Fruit fly (Drosophila melanogaster) whole organism, embryonic: ENCODE data around the gene CG11771.

ENCODE experiments used
- Aef1 ChIP-seq: fragments of 200-800 bp; sonication (Bioruptor generic); IDR thresholded peaks from 3 replicates; pipeline ENCODE4 v1.3.6; 2022; ENCODE audit warnings: missing biosample characterization, missing genetic modification characterization
- CG10366 ChIP-seq: fragments of 200-800 bp; sonication (Bioruptor generic); IDR thresholded peaks from 2 replicates; pipeline ENCODE4 v1.3.6; 2022; ENCODE audit warnings: missing biosample characterization, missing genetic modification characterization
- CG10462 ChIP-seq: fragments of 200-800 bp; sonication (Bioruptor generic); optimal IDR thresholded peaks from 2 replicates; lab custom pipeline; 2016; ENCODE audit warnings: missing biosample characterization, missing genetic modification characterization
- CG11085 ChIP-seq: fragments of 200-800 bp; sonication (Bioruptor generic); IDR thresholded peaks from 2 replicates; pipeline ENCODE4 v1.3.6; 2022; ENCODE audit warnings: missing biosample characterization, missing genetic modification characterization
- CG11723 ChIP-seq: fragments of 200-800 bp; sonication (Bioruptor generic); optimal IDR thresholded peaks from 2 replicates; lab custom pipeline; 2017; ENCODE audit warnings: missing biosample characterization, mild to moderate bottlenecking, missing genetic modification characterization
- CG12104 ChIP-seq: fragments of 200-800 bp; sonication (Bioruptor generic); optimal IDR thresholded peaks from 3 replicates; lab custom pipeline; 2016; ENCODE audit warnings: missing biosample characterization, missing genetic modification characterization
- CG12769 ChIP-seq: fragments of 200-800 bp; sonication (Bioruptor generic); optimal IDR thresholded peaks from 2 replicates; lab custom pipeline; 2019; ENCODE audit warnings: missing biosample characterization, mild to moderate bottlenecking, missing genetic modification characterization, moderate library complexity
- CG13624 ChIP-seq: fragments of 200-800 bp; sonication (Bioruptor generic); optimal IDR thresholded peaks from 2 replicates; lab custom pipeline; 2016; ENCODE audit warnings: missing biosample characterization, missing genetic modification characterization
- CG14667 ChIP-seq: fragments of 200-800 bp; sonication (Bioruptor generic); IDR thresholded peaks from 2 replicates; pipeline ENCODE4 v1.3.6; 2022; ENCODE audit warnings: missing biosample characterization, missing genetic modification characterization
- CG1529 ChIP-seq: fragments of 200-800 bp; sonication (Bioruptor generic); optimal IDR thresholded peaks from 3 replicates; lab custom pipeline; 2018; ENCODE audit warnings: missing biosample characterization, missing genetic modification characterization
- CG17385 ChIP-seq: fragments of 200-800 bp; sonication (Bioruptor generic); optimal IDR thresholded peaks from 3 replicates; lab custom pipeline; 2018; ENCODE audit warnings: missing biosample characterization, mild to moderate bottlenecking, missing genetic modification characterization
- CG17912 ChIP-seq: fragments of 200-800 bp; sonication (Bioruptor generic); optimal IDR thresholded peaks from 2 replicates; lab custom pipeline; 2018; ENCODE audit warnings: missing biosample characterization, mild to moderate bottlenecking, missing genetic modification characterization
- CG18599 ChIP-seq: fragments of 200-800 bp; sonication (Bioruptor generic); optimal IDR thresholded peaks from 3 replicates; lab custom pipeline; 2017; ENCODE audit warnings: missing biosample characterization, missing genetic modification characterization, mild to moderate bottlenecking, moderate library complexity, missing genetic modification reagents
- CG6254 ChIP-seq: fragments of 200-800 bp; sonication (Bioruptor generic); optimal IDR thresholded peaks from 3 replicates; lab custom pipeline; 2017; ENCODE audit warnings: mild to moderate bottlenecking, missing biosample characterization, missing genetic modification reagents, missing genetic modification characterization
- CG7357 ChIP-seq: fragments of 200-800 bp; sonication (Bioruptor generic); IDR thresholded peaks from 3 replicates; pipeline ENCODE4 v1.3.6; 2022; ENCODE audit warnings: missing biosample characterization, missing genetic modification characterization
- CG7987 ChIP-seq: fragments of 200-800 bp; sonication (Bioruptor generic); optimal IDR thresholded peaks from 2 replicates; lab custom pipeline; 2018; ENCODE audit warnings: missing biosample characterization, mild to moderate bottlenecking, missing genetic modification characterization, moderate library complexity
- CG9215 ChIP-seq: fragments of 200-800 bp; sonication (Bioruptor generic); IDR thresholded peaks from 2 replicates; pipeline ENCODE4 v1.3.6; 2022; ENCODE audit warnings: missing biosample characterization, missing genetic modification characterization
- CG9797 ChIP-seq: fragments of 200-800 bp; sonication (Bioruptor generic); optimal IDR thresholded peaks from 3 replicates; lab custom pipeline; 2018; ENCODE audit warnings: missing biosample characterization, mild to moderate bottlenecking, missing genetic modification characterization
- Chrac-16 ChIP-seq: fragments of 200-800 bp; sonication (Bioruptor generic); optimal IDR thresholded peaks from 3 replicates; lab custom pipeline; 2016; ENCODE audit warnings: missing biosample characterization, missing genetic modification characterization
- CkIIα-i1 ChIP-seq: fragments of 200-800 bp; sonication (Bioruptor generic); IDR thresholded peaks from 2 replicates; pipeline ENCODE4 v1.3.6; 2022; ENCODE audit warnings: missing biosample characterization, missing genetic modification characterization
- HLH3B ChIP-seq: fragments of 200-800 bp; sonication (Bioruptor generic); IDR thresholded peaks from 2 replicates; pipeline ENCODE4 v1.3.6; 2022; ENCODE audit warnings: missing biosample characterization, missing genetic modification characterization
- Hr3 ChIP-seq: fragments of 200-800 bp; sonication (Bioruptor generic); optimal IDR thresholded peaks from 3 replicates; lab custom pipeline; 2016; ENCODE audit warnings: missing biosample characterization, missing genetic modification characterization
- Med ChIP-seq: fragments of 200-800 bp; sonication (Bioruptor generic); peaks from one replicate; lab custom pipeline; 2016; ENCODE audit warnings: missing biosample characterization, missing genetic modification characterization, mild to moderate bottlenecking, inconsistent platforms, moderate library complexity
- Nf-YB ChIP-seq: fragments of 200-800 bp; sonication (Bioruptor generic); optimal IDR thresholded peaks from 3 replicates; lab custom pipeline; 2019; ENCODE audit warnings: missing biosample characterization, mild to moderate bottlenecking, missing genetic modification characterization, moderate library complexity
- Oaz ChIP-seq: fragments of 200-800 bp; sonication (Bioruptor generic); IDR thresholded peaks from 2 replicates; pipeline ENCODE4 v1.3.6; 2022; ENCODE audit warnings: missing biosample characterization, missing genetic modification characterization
- Oli ChIP-seq: fragments of 200-800 bp; sonication (Bioruptor generic); optimal IDR thresholded peaks from 2 replicates; lab custom pipeline; 2018; ENCODE audit warnings: missing biosample characterization, mild to moderate bottlenecking, missing genetic modification characterization, moderate library complexity
- Vsx1 ChIP-seq: fragments of 200-800 bp; sonication (Bioruptor generic); optimal IDR thresholded peaks from 2 replicates; lab custom pipeline; 2017; ENCODE audit warnings: missing biosample characterization, mild to moderate bottlenecking, missing genetic modification characterization, missing genetic modification reagents
- caup ChIP-seq: fragments of 200-800 bp; sonication (Bioruptor generic); optimal IDR thresholded peaks from 3 replicates; lab custom pipeline; 2017; ENCODE audit warnings: missing biosample characterization, mild to moderate bottlenecking, missing genetic modification characterization, moderate library complexity; ENCODE audit not compliant: severe bottlenecking
- chm ChIP-seq: fragments of 200-800 bp; sonication (Bioruptor generic); IDR thresholded peaks from 2 replicates; pipeline ENCODE4 v1.3.6; 2022; ENCODE audit warnings: missing biosample characterization, missing genetic modification characterization
- crol ChIP-seq: fragments of 200-800 bp; sonication (Bioruptor generic); IDR thresholded peaks from 2 replicates; pipeline ENCODE4 v1.3.6; 2022; ENCODE audit warnings: missing biosample characterization, missing genetic modification characterization
- danr ChIP-seq: fragments of 200-800 bp; sonication (Bioruptor generic); IDR thresholded peaks from 2 replicates; pipeline ENCODE4 v1.3.6; 2022; ENCODE audit warnings: missing biosample characterization, missing genetic modification characterization
- gce ChIP-seq: fragments of 200-800 bp; sonication (Bioruptor generic); IDR thresholded peaks from 3 replicates; pipeline ENCODE4 v1.3.6; 2022; ENCODE audit warnings: missing biosample characterization, missing genetic modification characterization
- grn ChIP-seq: fragments of 200-800 bp; sonication (Bioruptor generic); optimal IDR thresholded peaks from 3 replicates; lab custom pipeline; 2017; ENCODE audit warnings: missing biosample characterization, missing genetic modification characterization
- gro ChIP-seq: fragments of 200-800 bp; sonication (Bioruptor generic); optimal IDR thresholded peaks from 2 replicates; lab custom pipeline; 2016; ENCODE audit warnings: missing biosample characterization, missing genetic modification characterization
- lbe ChIP-seq: fragments of 200-800 bp; sonication (Bioruptor generic); optimal IDR thresholded peaks from 2 replicates; lab custom pipeline; 2016; ENCODE audit warnings: missing biosample characterization, mild to moderate bottlenecking, missing genetic modification characterization
- lola ChIP-seq, 3 experiments: fragments of >200 bp in 2 of 3; fragments of 200-800 bp in 1 of 3; sonication (Bioruptor generic) in 1 of 3; optimal IDR thresholded peaks; 2 replicates each; lab custom pipeline; 2017 to 2019; ENCODE audit warnings: missing biosample characterization in 3 of 3, missing genetic modification characterization in 3 of 3, mild to moderate bottlenecking in 1 of 3, moderate library complexity in 1 of 3
- nom ChIP-seq: fragments of 200-800 bp; sonication (Bioruptor generic); optimal IDR thresholded peaks from 2 replicates; lab custom pipeline; 2017; ENCODE audit warnings: missing biosample characterization, missing genetic modification characterization, mild to moderate bottlenecking, moderate library complexity, missing genetic modification reagents
- pan ChIP-seq, 4 experiments: fragments of >200 bp in 3 of 4; fragments of 200-800 bp in 1 of 4; sonication (Bioruptor generic) in 1 of 4; optimal IDR thresholded peaks in 3 of 4; IDR thresholded peaks in 1 of 4; 2 replicates each; pipeline versions ENCODE4 v1.3.6 to Lab custom; 2017 to 2022; ENCODE audit warnings: missing biosample characterization in 2 of 4, missing genetic modification characterization in 2 of 4, mixed read lengths in 1 of 4
- peb ChIP-seq: fragments of 200-800 bp; sonication (Bioruptor generic); IDR thresholded peaks from 2 replicates; pipeline ENCODE4 v1.3.6; 2022; ENCODE audit warnings: missing biosample characterization, missing genetic modification characterization
- ranshi ChIP-seq: fragments of 200-800 bp; sonication (Bioruptor generic); IDR thresholded peaks from 2 replicates; pipeline ENCODE4 v1.3.6; 2022; ENCODE audit warnings: missing biosample characterization, missing genetic modification characterization
- sima ChIP-seq: fragments of 200-800 bp; sonication (Bioruptor generic); optimal IDR thresholded peaks from 2 replicates; lab custom pipeline; 2016; ENCODE audit warnings: missing biosample characterization, missing genetic modification characterization
- so ChIP-seq: fragments of 200-800 bp; sonication (Bioruptor generic); IDR thresholded peaks from 3 replicates; pipeline ENCODE4 v1.3.6; 2022; ENCODE audit warnings: missing biosample characterization, missing genetic modification characterization
- sqz ChIP-seq: fragments of 200-800 bp; sonication (Bioruptor generic); optimal IDR thresholded peaks from 3 replicates; lab custom pipeline; 2018; ENCODE audit warnings: missing biosample characterization, mild to moderate bottlenecking, missing genetic modification characterization
- sr ChIP-seq: fragments of 200-800 bp; sonication (Bioruptor generic); IDR thresholded peaks from 3 replicates; pipeline ENCODE4 v1.3.6; 2022; ENCODE audit warnings: missing biosample characterization, missing genetic modification characterization
- tll ChIP-seq, 2 experiments: fragments of 200-800 bp in 1 of 2; fragments of >200 bp in 1 of 2; sonication (Bioruptor generic) in 1 of 2; optimal IDR thresholded peaks; 2 replicates each; lab custom pipeline; 2017 to 2019; ENCODE audit warnings: missing biosample characterization in 2 of 2, missing genetic modification characterization in 2 of 2, mild to moderate bottlenecking in 1 of 2, moderate library complexity in 1 of 2
- vvl ChIP-seq: fragments of 200-800 bp; sonication (Bioruptor generic); IDR thresholded peaks from 2 replicates; pipeline ENCODE4 v1.3.6; 2022; ENCODE audit warnings: missing biosample characterization, missing genetic modification characterization
- wor ChIP-seq: fragments of 200-800 bp; sonication (Bioruptor generic); IDR thresholded peaks from 2 replicates; pipeline ENCODE4 v1.3.6; 2022; ENCODE audit warnings: missing biosample characterization, missing genetic modification characterization
- zen ChIP-seq: fragments of 200-800 bp; sonication (Bioruptor generic); optimal IDR thresholded peaks from 3 replicates; lab custom pipeline; 2018; ENCODE audit warnings: missing biosample characterization, mild to moderate bottlenecking, missing genetic modification characterization, moderate library complexity

Gene CG11771

DNA sequence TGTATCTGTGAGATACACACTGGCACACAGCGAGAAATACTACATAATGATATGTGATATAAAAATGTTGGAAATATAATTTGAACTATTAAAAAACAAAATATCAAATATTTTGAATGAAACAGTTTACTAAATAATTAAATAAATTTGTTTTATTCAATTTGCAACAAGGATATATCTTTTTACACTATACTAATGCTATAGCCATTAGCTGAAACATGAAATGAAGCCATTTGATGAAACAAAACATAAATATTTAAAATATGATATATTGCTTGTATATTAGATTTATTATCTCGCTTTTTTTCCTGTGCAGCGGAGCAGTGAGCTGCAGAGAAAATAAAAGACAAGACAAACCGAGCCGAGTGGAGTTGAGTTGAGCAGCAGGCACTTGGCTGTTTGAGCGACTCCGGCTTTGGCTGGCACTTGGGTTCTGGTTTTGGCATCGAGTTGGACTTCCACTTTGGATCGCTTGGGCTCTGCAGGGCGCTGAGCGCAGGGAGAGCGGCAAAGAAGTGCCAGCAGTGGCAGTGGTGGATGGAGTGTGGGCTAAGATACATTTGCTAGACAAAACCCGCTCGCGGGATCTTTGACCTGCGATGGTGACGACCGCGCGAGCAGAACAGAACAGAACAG lies 38.4 kb upstream of the CG11771 start (continued):
- peak; percentile 32; the same call in 1 of the 2 replicates for TF ChIP-seq ranshi (GFP tag; lab: Robert Waterston, UW)
- peak; percentile 49; the same call in 1 of the 2 replicates for TF ChIP-seq CG14667
- peak; percentile 78 for TF ChIP-seq Oli
- no peak for TF ChIP-seq pan (optimal IDR thresholded peaks at IDR 0.05; lab: Kevin White, UChicago)
- TF ChIP-seq pan (GFP tag; optimal IDR thresholded peaks at IDR 0.05 in 1 of 2, IDR thresholded peaks at IDR 0.05 in 1 of 2), result peak in 1 of 2 experiments; percentile 69
- no peak for TF ChIP-seq CG12769 (tag; lab: Kevin White, UChicago)
- TF ChIP-seq HLH3B, result peak; percentile 71
- TF ChIP-seq sqz (GFP tag; lab: Kevin White, UChicago), result peak; percentile 80
- TF ChIP-seq Nf-YB (GFP tag; lab: Kevin White, UChicago), result peak; percentile 71
- peak; percentile 35; the same call in 1 of the 2 replicates for TF ChIP-seq peb (GFP tag; lab: Robert Waterston, UW)
- TF ChIP-seq CG12104, result peak; percentile 68
- no peak for TF ChIP-seq CG9797 (GFP tag; lab: Kevin White, UChicago)
- peak; percentile 77 for TF ChIP-seq nom (GFP tag; lab: Kevin White, UChicago)
- TF ChIP-seq grn, result peak; percentile 3
- peak; percentile 58 for TF ChIP-seq Med (GFP tag; lab: Kevin White, UChicago)
- peak; percentile 56; the same call in 2 of the 3 replicates for TF ChIP-seq CG7357 (GFP tag; lab: Robert Waterston, UW)
- TF ChIP-seq wor (GFP tag; lab: Robert Waterston, UW), result peak; percentile 47; the same call in 1 of the 2 replicates
- peak; percentile 83 for TF ChIP-seq vvl (GFP tag; lab: Robert Waterston, UW)
- no peak for TF ChIP-seq CG13624 (GFP tag; lab: Kevin White, UChicago)
- TF ChIP-seq sr, result no peak
- TF ChIP-seq Oaz, result no peak
- TF ChIP-seq CG18599 (GFP tag; lab: Kevin White, UChicago), result peak; percentile 60
- TF ChIP-seq CG11723 (GFP tag; lab: Kevin White, UChicago), result peak; percentile 34
- TF ChIP-seq CG10462, result no peak
- 0 out of 3 replicates have a peak, but pooled peaks have one; percentile 7 for TF ChIP-seq gce
- peak; percentile 55; the same call in 1 of the 2 replicates for TF ChIP-seq chm (GFP tag; lab: Robert Waterston, UW)
- no peak for TF ChIP-seq CkIIα-i1 (GFP tag; lab: Robert Waterston, UW)
- TF ChIP-seq zen (tag; lab: Kevin White, UChicago), result peak; percentile 63
- no peak for TF ChIP-seq sima (GFP tag; lab: Kevin White, UChicago)
- peak; percentile 66 for TF ChIP-seq crol (GFP tag; lab: Robert Waterston, UW)
- TF ChIP-seq caup (GFP tag; lab: Kevin White, UChicago), result peak; percentile 53
- TF ChIP-seq so (GFP tag; lab: Robert Waterston, UW), result peak; percentile 60; the same call in 2 of the 3 replicates
- peak in 1 of 3 experiments; percentile 92 for TF ChIP-seq lola (GFP tag; optimal IDR thresholded peaks at IDR 0.05; lab: Kevin White, UChicago)
- TF ChIP-seq danr (GFP tag; lab: Robert Waterston, UW), result no peak; the same call in 1 of the 2 replicates
- TF ChIP-seq CG17912, result no peak
- TF ChIP-seq Vsx1 (GFP tag; lab: Kevin White, UChicago), result peak; percentile 56
- 0 out of 2 replicates have a peak, but pooled peaks have one; percentile 13 for TF ChIP-seq CG11085 (GFP tag; lab: Robert Waterston, UW)
- TF ChIP-seq Aef1 (GFP tag; lab: Robert Waterston, UW), result peak; percentile 35; the same call in 1 of the 3 replicates
- TF ChIP-seq Chrac-16 (GFP tag; lab: Kevin White, UChicago), result peak; percentile 49
- peak; percentile 57 for TF ChIP-seq CG6254 (GFP tag; lab: Kevin White, UChicago)
- 0 out of 2 replicates have a peak, but pooled peaks have one; percentile 19 for TF ChIP-seq CG10366 (GFP tag; lab: Robert Waterston, UW)
- peak; percentile 72 for TF ChIP-seq Hr3 (GFP tag; lab: Kevin White, UChicago)
- peak in 1 of 2 experiments; percentile 21 for TF ChIP-seq tll (GFP tag; optimal IDR thresholded peaks at IDR 0.05; lab: Kevin White, UChicago)
- peak; percentile 57 for TF ChIP-seq CG9215
- peak; percentile 46 for TF ChIP-seq lbe (GFP tag; lab: Kevin White, UChicago)
- TF ChIP-seq CG17385 (GFP tag; lab: Kevin White, UChicago), result peak; percentile 74
- TF ChIP-seq CG1529 (GFP tag; lab: Kevin White, UChicago), result peak; percentile 55
- TF ChIP-seq CG7987, result peak; percentile 36
- no peak for TF ChIP-seq gro (GFP tag; lab: Kevin White, UChicago)
